Fruit fly (Drosophila melanogaster) whole organism, embryonic: ENCODE results near the gene CG14125.

ENCODE experiments used
- Abd-B ChIP-seq: fragments of 200-800 bp; sonication (Bioruptor generic); optimal IDR thresholded peaks from 2 replicates; lab custom pipeline; 2018; ENCODE audit warnings: missing biosample characterization, mild to moderate bottlenecking, missing genetic modification characterization, moderate library complexity
- CG3163 ChIP-seq: fragments of 200-800 bp; sonication (Bioruptor generic); optimal IDR thresholded peaks from 3 replicates; lab custom pipeline; 2016; ENCODE audit warnings: missing biosample characterization, missing genetic modification characterization
- CG4328 ChIP-seq: fragments of 200-800 bp; sonication (Bioruptor generic); optimal IDR thresholded peaks from 3 replicates; lab custom pipeline; 2017; ENCODE audit warnings: missing biosample characterization, missing genetic modification reagents, missing genetic modification characterization
- Dek ChIP-seq: fragments of 200-800 bp; sonication (Bioruptor generic); optimal IDR thresholded peaks from 3 replicates; lab custom pipeline; 2019; ENCODE audit warnings: missing biosample characterization, mild to moderate bottlenecking, missing genetic modification characterization, moderate library complexity
- gfzf ChIP-seq: fragments of 200-800 bp; sonication (Bioruptor generic); optimal IDR thresholded peaks from 2 replicates; lab custom pipeline; 2016; ENCODE audit warnings: missing biosample characterization, mild to moderate bottlenecking, missing genetic modification characterization, moderate library complexity
- scrt ChIP-seq: fragments of 200-800 bp; sonication (Bioruptor generic); optimal IDR thresholded peaks from 2 replicates; lab custom pipeline; 2018; ENCODE audit warnings: missing biosample characterization, mild to moderate bottlenecking, missing genetic modification characterization, moderate library complexity
- sens ChIP-seq: fragments of 200-800 bp; sonication (Bioruptor generic); peaks from one replicate; lab custom pipeline; 2016; ENCODE audit warnings: missing biosample characterization, missing genetic modification characterization

- TF ChIP-seq CG3163 (GFP tag; lab: Kevin White, UChicago) (no peak), CG4328 (no peak), sens (GFP tag; lab: Kevin White, UChicago) (no peak), Abd-B (no peak), Dek (tag; lab: Kevin White, UChicago) (no peak), gfzf (GFP tag; lab: Kevin White, UChicago) (no peak), scrt (GFP tag; lab: Kevin White, UChicago) (no peak)
Measured at dm6 chr3L:11941612-11942011, 33.1 kb upstream of the CG14125 start, which contains the start of gene Rpt4R.
